Worm (Caenorhabditis elegans) whole organism, L4 larva: Measurements from ENCODE around the gene krr-1.

ENCODE experiments used
- ama-1 ChIP-seq: fragments of 150-350 bp; optimal IDR thresholded peaks from 2 replicates; lab custom pipeline; 2014; ENCODE audit warnings: inconsistent platforms, mixed read lengths
- ceh-28 ChIP-seq: fragments of 150-350 bp; optimal IDR thresholded peaks from 2 replicates; lab custom pipeline; 2014; ENCODE audit warnings: missing biosample characterization, missing genetic modification reagents, missing genetic modification characterization
- ceh-62 ChIP-seq: sonication (generic microtip); optimal IDR thresholded peaks from 2 replicates; lab custom pipeline; 2017; ENCODE audit warnings: missing biosample characterization, missing genetic modification characterization
- nhr-237 ChIP-seq: sonication (generic microtip); optimal IDR thresholded peaks from 2 replicates; lab custom pipeline; 2017; ENCODE audit warnings: missing biosample characterization, missing genetic modification characterization
- skn-1 ChIP-seq: fragments of 150-350 bp; optimal IDR thresholded peaks from 2 replicates; lab custom pipeline; 2014; ENCODE audit warnings: missing biosample characterization, missing genetic modification characterization

DNA sequence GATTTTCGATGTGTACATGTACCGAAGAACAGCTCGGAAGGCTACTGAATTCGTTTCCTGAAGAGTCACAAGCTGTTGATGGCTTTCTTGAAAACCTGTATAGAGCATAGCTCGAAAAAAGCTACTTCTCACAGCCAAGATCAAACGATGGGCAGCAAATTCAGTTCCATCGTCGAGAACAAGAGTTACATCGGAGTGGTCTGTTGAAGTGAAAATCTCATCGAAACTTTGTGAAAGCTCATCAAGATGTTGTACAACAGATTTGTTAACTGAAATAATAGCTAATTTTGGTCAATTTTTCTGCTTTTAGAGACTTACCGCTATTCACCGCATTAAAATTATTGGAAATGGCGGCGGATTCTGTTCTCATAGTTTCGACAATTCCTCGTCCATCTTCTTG lies 5.7 kb downstream of the krr-1 start:
- TF ChIP-seq skn-1 (tag; lab: Kevin White, UChicago) (no peak), ceh-62 (no peak), nhr-237 (tag; lab: Kevin White, UChicago) (no peak), ama-1 (lab: Kevin White, UChicago) (no peak), ceh-28 (tag; lab: Kevin White, UChicago) (no peak)
